Fruit fly (Drosophila melanogaster): ENCODE measurements around the gene sty.

Gene sty

DNA sequence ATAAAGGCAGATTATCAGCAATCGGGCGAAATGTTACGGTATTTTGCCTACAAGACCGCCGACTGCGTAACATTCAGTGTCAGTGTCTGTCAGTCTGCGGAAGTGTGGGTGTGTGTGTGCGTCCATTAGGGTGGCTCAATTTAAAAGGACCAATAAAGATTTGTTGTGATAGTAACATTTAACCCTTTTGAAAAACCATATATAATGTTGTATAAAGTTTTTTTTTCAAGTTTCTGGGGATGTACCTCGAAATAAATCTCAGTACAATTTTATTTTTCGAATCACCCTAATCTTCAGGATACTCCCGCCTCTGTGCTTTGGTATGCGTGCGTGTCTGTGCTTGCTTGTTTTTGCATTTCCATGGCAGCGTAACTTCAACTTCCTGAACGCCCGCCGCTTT, 48.1 kb upstream of the sty start (continued):
- peak; percentile 94 for TF ChIP-seq Fer1 (GFP tag; optimal IDR thresholded peaks at IDR 0.05)
- peak; percentile 71 for TF ChIP-seq CHES-1-like (GFP tag; optimal IDR thresholded peaks at IDR 0.05)
- peak; percentile 85 for TF ChIP-seq CG6813 (GFP tag; optimal IDR thresholded peaks at IDR 0.05)
- no peak for TF ChIP-seq Dref (GFP tag; IDR thresholded peaks at IDR 0.05)
- TF ChIP-seq lilli (GFP tag; optimal IDR thresholded peaks at IDR 0.05), result peak; percentile 83
- TF ChIP-seq row (GFP tag; IDR thresholded peaks at IDR 0.05), result peak; percentile 81
- TF ChIP-seq CG11696 (GFP tag; IDR thresholded peaks at IDR 0.05), result peak; percentile 22; the same call in 1 of the 2 replicates
- no peak for TF ChIP-seq CG14667 (GFP tag; IDR thresholded peaks at IDR 0.05)
- no peak for TF ChIP-seq CG2202 (tag; optimal IDR thresholded peaks at IDR 0.05)
- peak; percentile 91 for TF ChIP-seq CG17568 (GFP tag; optimal IDR thresholded peaks at IDR 0.05)
- TF ChIP-seq jing (GFP tag; optimal IDR thresholded peaks at IDR 0.05), result no peak
- no peak for TF ChIP-seq slou (GFP tag; optimal IDR thresholded peaks at IDR 0.05)
- no peak for TF ChIP-seq CG4282 (GFP tag; optimal IDR thresholded peaks at IDR 0.05)
- TF ChIP-seq gcm2 (GFP tag; optimal IDR thresholded peaks at IDR 0.05), result no peak
- peak; percentile 32 for TF ChIP-seq CG8089 (GFP tag; optimal IDR thresholded peaks at IDR 0.05)
- no peak for TF ChIP-seq C15 (GFP tag; IDR thresholded peaks at IDR 0.05)
- TF ChIP-seq wor (GFP tag; IDR thresholded peaks at IDR 0.05), result no peak
- no peak for TF ChIP-seq unc-4 (GFP tag; IDR thresholded peaks at IDR 0.05; ENCODE audit: partially characterized antibody)
- peak; percentile 71 for TF ChIP-seq Atf6 (GFP tag; IDR thresholded peaks at IDR 0.05)
- TF ChIP-seq mld (GFP tag; IDR thresholded peaks at IDR 0.05; ENCODE audit: partially characterized antibody), result no peak
- peak; percentile 59 for TF ChIP-seq H2.0 (GFP tag; IDR thresholded peaks at IDR 0.05)
- TF ChIP-seq Hr3 (GFP tag; optimal IDR thresholded peaks at IDR 0.05), result peak; percentile 2
- TF ChIP-seq NfI (GFP tag; optimal IDR thresholded peaks at IDR 0.05), result peak; percentile 73
- TF ChIP-seq ken (GFP tag; IDR thresholded peaks at IDR 0.05), result peak; percentile 62; the same call in 2 of the 3 replicates
- TF ChIP-seq Lhr (GFP tag; optimal IDR thresholded peaks at IDR 0.05), result no peak
- no peak for TF ChIP-seq z (GFP tag; IDR thresholded peaks at IDR 0.05)
- peak; percentile 26 for TF ChIP-seq chn (GFP tag; optimal IDR thresholded peaks at IDR 0.05)
- TF ChIP-seq cad (GFP tag; optimal IDR thresholded peaks at IDR 0.05), result no peak
- TF ChIP-seq sqz (GFP tag; optimal IDR thresholded peaks at IDR 0.05), result no peak
- TF ChIP-seq ac (GFP tag; optimal IDR thresholded peaks at IDR 0.05), result no peak
- TF ChIP-seq pros (GFP tag; optimal IDR thresholded peaks at IDR 0.05), result no peak
- peak; percentile 55 for TF ChIP-seq CG17829 (tag; optimal IDR thresholded peaks at IDR 0.05)
- peak; percentile 32 for TF ChIP-seq CG4820 (GFP tag; optimal IDR thresholded peaks at IDR 0.05)
- peak; percentile 57; the same call in 1 of the 2 replicates for TF ChIP-seq gsb (GFP tag; IDR thresholded peaks at IDR 0.05)
- TF ChIP-seq CG10209 (GFP tag; optimal IDR thresholded peaks at IDR 0.05), result peak; percentile 68
- peak; percentile 81 for TF ChIP-seq seq (GFP tag; IDR thresholded peaks at IDR 0.05)
- TF ChIP-seq CG7786 (GFP tag; optimal IDR thresholded peaks at IDR 0.05), result peak; percentile 45
- TF ChIP-seq CG18599 (GFP tag; optimal IDR thresholded peaks at IDR 0.05), result peak; percentile 97
- no peak for TF ChIP-seq CG3726 (GFP tag; IDR thresholded peaks at IDR 0.05)
- peak; percentile 51 for TF ChIP-seq CG7271 (tag; optimal IDR thresholded peaks at IDR 0.05)
- TF ChIP-seq stwl (tag; optimal IDR thresholded peaks at IDR 0.05), result no peak
- peak; percentile 50; the same call in 1 of the 2 replicates for TF ChIP-seq Taf1 (GFP tag; IDR thresholded peaks at IDR 0.05)
- TF ChIP-seq Fer3 (tag; optimal IDR thresholded peaks at IDR 0.05), result peak; percentile 88
- peak; percentile 73 for TF ChIP-seq CG10147 (GFP tag; optimal IDR thresholded peaks at IDR 0.05)
- no peak for TF ChIP-seq CG4360 (GFP tag; IDR thresholded peaks at IDR 0.05)
- TF ChIP-seq CG11695 (GFP tag; IDR thresholded peaks at IDR 0.05), result peak; percentile 74; the same call in 2 of the 3 replicates
- TF ChIP-seq zfh2 (GFP tag; optimal IDR thresholded peaks at IDR 0.05), result peak; percentile 53
- TF ChIP-seq gsb-n (tag; optimal IDR thresholded peaks at IDR 0.05), result peak; percentile 12
- peak; percentile 49; the same call in 1 of the 3 replicates for TF ChIP-seq Mrtf (GFP tag; IDR thresholded peaks at IDR 0.05)
- no peak for TF ChIP-seq sima (GFP tag; optimal IDR thresholded peaks at IDR 0.05)
- TF ChIP-seq Tbp (GFP tag; optimal IDR thresholded peaks at IDR 0.05), result no peak
- peak; percentile 2 for TF ChIP-seq CG8944 (GFP tag; optimal IDR thresholded peaks at IDR 0.05)
